Worm (Caenorhabditis elegans) whole organism, L4 larva: ENCODE results near the gene nspe-1.

Experiments used
- D1046.2 ChIP-seq: fragments of 200-800 bp; sonication (Bioruptor generic); IDR thresholded peaks from 2 replicates; pipeline ENCODE4 v1.3.6; 2022; ENCODE audit warnings: missing genetic modification characterization, missing compliant biosample characterization
- R02D3.7 ChIP-seq: fragments of 150-350 bp; sonication (generic microtip); optimal IDR thresholded peaks from 3 replicates; lab custom pipeline; 2014; ENCODE audit warnings: missing biosample characterization, missing genetic modification characterization
- aha-1 ChIP-seq: fragments of 150-350 bp; peaks from one replicate; lab custom pipeline; 2014; ENCODE audit warnings: missing biosample characterization, missing genetic modification characterization
- ceh-82 ChIP-seq: sonication (generic microtip); optimal IDR thresholded peaks from 2 replicates; lab custom pipeline; 2017; ENCODE audit warnings: missing biosample characterization, missing genetic modification characterization
- cey-2 ChIP-seq: sonication (generic microtip); optimal IDR thresholded peaks from 3 replicates; lab custom pipeline; 2017; ENCODE audit warnings: missing genetic modification characterization, mild to moderate bottlenecking, missing compliant biosample characterization, antibody characterized with exemption, borderline replicate concordance; ENCODE audit not compliant: insufficient read depth
- egl-27 ChIP-seq: sonication (generic microtip); optimal IDR thresholded peaks from 3 replicates; lab custom pipeline; 2017; ENCODE audit warnings: missing biosample characterization, missing genetic modification reagents, missing genetic modification characterization
- nhr-237 ChIP-seq: sonication (generic microtip); optimal IDR thresholded peaks from 2 replicates; lab custom pipeline; 2017; ENCODE audit warnings: missing biosample characterization, missing genetic modification characterization
- pha-4 ChIP-seq, 2 experiments: fragments of 150-350 bp in 1 of 2; fragments of 200-800 bp in 1 of 2; sonication (Bioruptor generic) in 1 of 2; IDR thresholded peaks in 1 of 2; optimal IDR thresholded peaks in 1 of 2; 2 replicates each; pipeline versions ENCODE4 v1.3.6 to Lab custom; 2014 to 2022; ENCODE audit warnings: missing genetic modification characterization in 2 of 2, missing genetic modification reagents in 2 of 2, missing biosample characterization in 1 of 2, missing compliant biosample characterization in 1 of 2
- zip-2 ChIP-seq: fragments of 150-350 bp; optimal IDR thresholded peaks from 2 replicates; lab custom pipeline; 2014; ENCODE audit warnings: missing biosample characterization, missing genetic modification characterization

DNA sequence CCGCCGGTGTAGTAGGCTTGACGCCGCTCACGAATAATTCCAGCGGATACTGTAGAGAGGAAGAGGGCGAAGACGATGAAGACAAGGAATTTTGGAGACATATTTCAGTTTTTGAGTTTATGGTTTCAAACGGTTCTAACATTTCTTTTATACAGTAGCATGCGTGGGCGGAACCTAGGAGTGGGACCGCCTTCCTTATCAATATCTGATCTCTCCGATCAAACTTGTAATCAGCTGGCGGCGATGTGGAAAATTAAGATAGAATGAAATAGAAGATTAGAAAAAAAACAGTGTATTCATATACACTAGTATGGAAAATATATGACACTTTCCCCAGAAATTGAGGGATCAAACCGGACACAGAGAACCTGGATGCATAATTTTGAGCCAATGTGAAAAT, 1.4 kb downstream of the nspe-1 start, which contains the start of gene nspe-2:
- TF ChIP-seq aha-1 (tag; lab: Kevin White, UChicago), result no peak
- TF ChIP-seq pha-4 (GFP tag; IDR thresholded peaks at IDR 0.05; lab: Robert Waterston, UW), result no peak
- TF ChIP-seq pha-4 (tag; optimal IDR thresholded peaks at IDR 0.05; lab: Kevin White, UChicago), result no peak
- no peak for TF ChIP-seq nhr-237
- no peak for TF ChIP-seq cey-2 (tag; lab: Kevin White, UChicago)
- no peak for TF ChIP-seq zip-2 (tag; lab: Kevin White, UChicago)
- TF ChIP-seq R02D3.7 (tag; lab: Kevin White, UChicago), result no peak
- no peak for TF ChIP-seq egl-27 (tag; lab: Kevin White, UChicago)
- TF ChIP-seq ceh-82 (tag; lab: Kevin White, UChicago), result no peak
- no peak for TF ChIP-seq D1046.2 (GFP tag; lab: Robert Waterston, UW)
